Fruit fly (Drosophila melanogaster) whole organism, adult: ENCODE results near the gene Grip128.

Experiments
- CG14711 ChIP-seq: fragments of 200-800 bp; sonication (Bioruptor generic); optimal IDR thresholded peaks from 2 replicates; lab custom pipeline; 2018; ENCODE audit warnings: missing biosample characterization, mild to moderate bottlenecking, missing genetic modification characterization, moderate library complexity
- CG1620 ChIP-seq: fragments of 200-800 bp; sonication (Bioruptor generic); optimal IDR thresholded peaks from 2 replicates; lab custom pipeline; 2016; ENCODE audit warnings: missing biosample characterization, missing genetic modification characterization
- CG33017 ChIP-seq: fragments of 200-800 bp; sonication (Bioruptor generic); optimal IDR thresholded peaks from 2 replicates; lab custom pipeline; 2018; ENCODE audit warnings: missing biosample characterization, mild to moderate bottlenecking, missing genetic modification characterization, moderate library complexity
- CG7101 ChIP-seq: fragments of 200-800 bp; sonication (Bioruptor generic); optimal IDR thresholded peaks from 2 replicates; lab custom pipeline; 2018; ENCODE audit warnings: missing biosample characterization, mild to moderate bottlenecking, missing genetic modification characterization, moderate library complexity
- Crg-1 ChIP-seq: fragments of 200-800 bp; sonication (Bioruptor generic); optimal IDR thresholded peaks from 2 replicates; lab custom pipeline; 2016; ENCODE audit warnings: missing biosample characterization, missing genetic modification characterization
- bab1 ChIP-seq: fragments of 200-800 bp; sonication (Bioruptor generic); optimal IDR thresholded peaks from 3 replicates; lab custom pipeline; 2019; ENCODE audit warnings: missing biosample characterization, mild to moderate bottlenecking, missing genetic modification characterization, moderate library complexity
- cic ChIP-seq: fragments of 200-800 bp; sonication (Bioruptor generic); optimal IDR thresholded peaks from 2 replicates; lab custom pipeline; 2017; ENCODE audit warnings: missing biosample characterization, mild to moderate bottlenecking, missing genetic modification characterization, moderate library complexity
- kay ChIP-seq: fragments of 200-800 bp; sonication (Bioruptor generic); peaks from one replicate; lab custom pipeline; 2016; ENCODE audit warnings: missing biosample characterization, missing genetic modification characterization, borderline replicate concordance
- pad ChIP-seq: fragments of 200-800 bp; sonication (Bioruptor generic); optimal IDR thresholded peaks from 3 replicates; lab custom pipeline; 2017; ENCODE audit warnings: missing biosample characterization, missing genetic modification characterization, mild to moderate bottlenecking, moderate library complexity, missing genetic modification reagents
- tj ChIP-seq: fragments of 200-800 bp; sonication (Bioruptor generic); optimal IDR thresholded peaks from 3 replicates; lab custom pipeline; 2017; ENCODE audit warnings: missing biosample characterization, mild to moderate bottlenecking, missing genetic modification characterization, moderate library complexity
- toe ChIP-seq: fragments of 200-800 bp; sonication (Bioruptor generic); optimal IDR thresholded peaks from 2 replicates; lab custom pipeline; 2016; ENCODE audit warnings: missing biosample characterization, missing genetic modification characterization

dm6 chrX:15501706-15502267 is 29.9 kb upstream of the Grip128 start:
- TF ChIP-seq toe (GFP tag; lab: Kevin White, UChicago) (no peak), CG7101 (tag; lab: Kevin White, UChicago) (no peak), CG1620 (GFP tag; lab: Kevin White, UChicago) (no peak), tj (GFP tag; lab: Kevin White, UChicago) (peak; percentile 26), pad (GFP tag; lab: Kevin White, UChicago) (no peak), Crg-1 (no peak), CG14711 (tag; lab: Kevin White, UChicago) (no peak), CG33017 (tag; lab: Kevin White, UChicago) (no peak), cic (GFP tag; lab: Kevin White, UChicago) (no peak), bab1 (no peak), kay (GFP tag; lab: Kevin White, UChicago) (no peak)
